Worm (Caenorhabditis elegans) whole organism, midembryonic: ENCODE measurements around the gene Y24D9A.6.

ENCODE experiments used
- T22C8.4 ChIP-seq: fragments of 200-800 bp; sonication (Bioruptor generic); IDR thresholded peaks from 2 replicates; pipeline ENCODE4 v1.3.6; 2022; ENCODE audit warnings: missing genetic modification characterization, missing compliant biosample characterization
- cog-1 ChIP-seq: sonication (generic microtip); optimal IDR thresholded peaks from 2 replicates; lab custom pipeline; 2016; ENCODE audit warnings: missing genetic modification characterization, missing compliant biosample characterization
- flt-1 ChIP-seq: fragments of 200-800 bp; sonication (Bioruptor generic); IDR thresholded peaks from 2 replicates; pipeline ENCODE4 v1.3.6; 2022; ENCODE audit warnings: missing genetic modification characterization, missing compliant biosample characterization
- klf-2 ChIP-seq: fragments of 200-800 bp; sonication (Bioruptor generic); conservative IDR thresholded peaks from 2 replicates; pipeline ENCODE4 v1.3.6; 2022; ENCODE audit warnings: missing genetic modification reagents, missing genetic modification characterization, missing compliant biosample characterization
- med-1 ChIP-seq: sonication (generic microtip); optimal IDR thresholded peaks from 2 replicates; lab custom pipeline; 2017; ENCODE audit warnings: missing genetic modification characterization, mild to moderate bottlenecking, missing compliant biosample characterization, antibody characterized with exemption, missing genetic modification reagents; ENCODE audit not compliant: insufficient read depth
- ref-1 ChIP-seq: fragments of 200-800 bp; sonication (Bioruptor generic); conservative IDR thresholded peaks from 2 replicates; pipeline ENCODE4 v1.3.6; 2022; ENCODE audit warnings: missing genetic modification reagents, missing genetic modification characterization, missing compliant biosample characterization
- tab-1 ChIP-seq: fragments of 200-800 bp; sonication (Bioruptor generic); IDR thresholded peaks from 2 replicates; pipeline ENCODE4 v1.3.6; 2022; ENCODE audit warnings: missing genetic modification characterization, missing compliant biosample characterization
- ztf-23 ChIP-seq: fragments of 200-800 bp; sonication (Bioruptor generic); IDR thresholded peaks from 2 replicates; pipeline ENCODE4 v1.3.6; 2022; ENCODE audit warnings: missing genetic modification reagents, missing genetic modification characterization, missing compliant biosample characterization
- ztf-29 ChIP-seq: fragments of 200-800 bp; sonication (Bioruptor generic); IDR thresholded peaks from 2 replicates; pipeline ENCODE4 v1.3.6; 2022; ENCODE audit warnings: missing genetic modification reagents, missing genetic modification characterization, missing compliant biosample characterization

ce11 chrIV:4393488-4393887, 6.7 kb downstream of the Y24D9A.6 start:
- no peak for TF ChIP-seq flt-1 (GFP tag; lab: Robert Waterston, UW)
- no peak for TF ChIP-seq med-1 (GFP tag; lab: Kevin White, UChicago)
- no peak for TF ChIP-seq klf-2 (GFP tag; lab: Robert Waterston, UW)
- TF ChIP-seq T22C8.4 (GFP tag; lab: Robert Waterston, UW), result no peak
- TF ChIP-seq cog-1, result no peak
- no peak for TF ChIP-seq ztf-29 (GFP tag; lab: Robert Waterston, UW)
- no peak for TF ChIP-seq ztf-23 (GFP tag; lab: Robert Waterston, UW)
- no peak for TF ChIP-seq ref-1 (GFP tag; lab: Robert Waterston, UW)
- TF ChIP-seq tab-1, result no peak
